Worm (Caenorhabditis elegans) whole organism, L4 larva: ENCODE results near the gene melo-3.

Experiments
- F44E2.7 ChIP-seq: fragments of 200-800 bp; sonication (Bioruptor generic); IDR thresholded peaks from 2 replicates; pipeline ENCODE4 v2.1.2; 2022; ENCODE audit warnings: missing genetic modification characterization, missing compliant biosample characterization
- aly-2 ChIP-seq: sonication (generic microtip); optimal IDR thresholded peaks from 2 replicates; lab custom pipeline; 2018; ENCODE audit warnings: missing biosample characterization, missing genetic modification characterization
- attf-4 ChIP-seq: sonication (generic microtip); optimal IDR thresholded peaks from 3 replicates; lab custom pipeline; 2017; ENCODE audit warnings: missing biosample characterization, missing genetic modification characterization
- ceh-28 ChIP-seq: fragments of 150-350 bp; optimal IDR thresholded peaks from 2 replicates; lab custom pipeline; 2014; ENCODE audit warnings: missing biosample characterization, missing genetic modification reagents, missing genetic modification characterization
- ceh-44 ChIP-seq: fragments of 200-800 bp; sonication (Bioruptor generic); IDR thresholded peaks from 2 replicates; pipeline ENCODE4 v1.3.6; 2022; ENCODE audit warnings: missing genetic modification reagents, missing genetic modification characterization, missing compliant biosample characterization
- dpl-1 ChIP-seq: fragments of 150-350 bp; optimal IDR thresholded peaks from 2 replicates; lab custom pipeline; 2014; ENCODE audit warnings: missing biosample characterization, missing genetic modification reagents, missing genetic modification characterization
- fkh-10 ChIP-seq: fragments of 150-350 bp; optimal IDR thresholded peaks from 2 replicates; lab custom pipeline; 2014; ENCODE audit warnings: missing biosample characterization, missing genetic modification reagents, missing genetic modification characterization
- lin-13 ChIP-seq: fragments of 150-350 bp; optimal IDR thresholded peaks from 2 replicates; lab custom pipeline; 2014; ENCODE audit warnings: missing biosample characterization, missing genetic modification reagents, missing genetic modification characterization
- lin-29 ChIP-seq: fragments of 200-800 bp; sonication (Bioruptor generic); IDR thresholded peaks from 2 replicates; pipeline ENCODE4 v1.3.6; 2022; ENCODE audit warnings: missing genetic modification reagents, missing genetic modification characterization, missing compliant biosample characterization
- nhr-6 ChIP-seq: fragments of 150-350 bp; optimal IDR thresholded peaks from 2 replicates; lab custom pipeline; 2014; ENCODE audit warnings: missing biosample characterization, missing genetic modification characterization
- nhr-76 ChIP-seq: fragments of 150-350 bp; optimal IDR thresholded peaks from 2 replicates; lab custom pipeline; 2014; ENCODE audit warnings: missing biosample characterization, missing genetic modification characterization
- nhr-77 ChIP-seq: fragments of 150-350 bp; optimal IDR thresholded peaks from 2 replicates; lab custom pipeline; 2014; ENCODE audit warnings: missing biosample characterization, missing genetic modification characterization
- spr-3 ChIP-seq: fragments of 200-800 bp; sonication (Bioruptor generic); optimal IDR thresholded peaks from 2 replicates; lab custom pipeline; 2018; ENCODE audit warnings: mild to moderate bottlenecking, missing genetic modification characterization, missing compliant biosample characterization
- unc-62 ChIP-seq, 3 experiments: fragments of 150-350 bp in 1 of 3; sonication (generic microtip); optimal IDR thresholded peaks in 2 of 3; peaks in 1 of 3; 1 replicate in 1 of 3; 2 replicates in 2 of 3; lab custom pipeline; 2014 to 2017; ENCODE audit warnings: missing biosample characterization in 3 of 3, missing genetic modification characterization in 3 of 3, missing genetic modification reagents in 3 of 3, missing genotype in 1 of 3

ce11 chrV:14996236-14996635 lies 40.4 kb downstream of the melo-3 start, which contains the start of gene irld-14:
- no peak for TF ChIP-seq dpl-1
- no peak for TF ChIP-seq ceh-28 (tag; lab: Kevin White, UChicago)
- TF ChIP-seq lin-13 (GFP tag; lab: Kevin White, UChicago), result no peak
- TF ChIP-seq attf-4, result no peak
- TF ChIP-seq fkh-10 (GFP tag; lab: Kevin White, UChicago), result no peak
- TF ChIP-seq nhr-77, result no peak
- TF ChIP-seq lin-29, result no peak
- TF ChIP-seq F44E2.7 (GFP tag; lab: Robert Waterston, UW), result no peak
- TF ChIP-seq aly-2 (tag; lab: Kevin White, UChicago), result no peak
- TF ChIP-seq nhr-76, result no peak
- TF ChIP-seq unc-62 (GFP tag; optimal IDR thresholded peaks at IDR 0.05 in 1 of 2; lab: Kevin White, UChicago), result no peak
- TF ChIP-seq unc-62 (tag; optimal IDR thresholded peaks at IDR 0.05; lab: Kevin White, UChicago), result no peak
- no peak for TF ChIP-seq spr-3
- TF ChIP-seq ceh-44 (GFP tag; lab: Robert Waterston, UW), result no peak
- TF ChIP-seq nhr-6 (tag; lab: Kevin White, UChicago), result no peak
